Fruit fly (Drosophila melanogaster): Measurements from ENCODE around the gene trh.
A peak's percentile ranks its signal among the peaks of the same experiment; 100 is the strongest.

The trh gene

DNA sequence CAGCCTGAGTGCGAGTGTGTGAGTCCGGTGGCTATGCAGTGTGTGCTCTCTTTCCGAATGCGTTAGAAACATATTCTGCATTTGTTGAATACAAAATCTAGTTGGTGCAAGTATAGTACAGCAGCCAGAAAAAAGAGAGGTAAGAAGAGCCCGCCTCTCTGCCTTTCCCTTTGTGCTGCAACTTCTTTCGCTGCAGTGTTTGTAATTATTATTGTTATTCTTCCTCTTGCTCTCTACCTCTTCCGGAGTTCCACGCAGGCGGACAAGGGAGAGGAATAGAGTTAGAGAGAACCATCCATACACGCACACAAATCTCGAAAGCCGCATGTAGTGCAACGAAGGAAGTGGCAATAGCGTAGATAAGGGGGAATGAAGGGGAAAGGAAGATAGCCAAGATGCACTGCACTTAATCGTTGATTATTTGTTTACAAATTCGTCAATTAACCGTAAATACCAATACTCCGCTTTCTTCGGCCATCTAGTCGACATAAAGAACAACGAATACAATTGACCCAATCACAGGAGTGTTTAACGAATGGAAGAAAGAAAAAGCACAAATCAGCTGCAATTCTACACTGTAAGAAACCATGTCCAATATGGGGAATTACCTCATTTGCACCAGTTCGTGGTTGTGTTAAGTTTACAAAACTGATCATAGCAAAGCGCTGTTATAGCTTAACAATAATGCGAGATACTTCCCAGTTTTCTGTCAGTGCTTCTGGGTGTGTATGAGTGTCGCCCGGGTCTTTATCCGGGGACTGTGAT lies 44.6 kb downstream of the trh start (continued):
- TF ChIP-seq lbe (GFP tag; optimal IDR thresholded peaks at IDR 0.05), result peak; percentile 36
- peak; percentile 59; the same call in 1 of the 3 replicates for TF ChIP-seq ase (GFP tag; IDR thresholded peaks at IDR 0.05)
- no peak for TF ChIP-seq Hey (tag; optimal IDR thresholded peaks at IDR 0.05)
- no peak for TF ChIP-seq CG7987 (GFP tag; optimal IDR thresholded peaks at IDR 0.05)
- TF ChIP-seq bowl (GFP tag; IDR thresholded peaks at IDR 0.05), result no peak
- TF ChIP-seq pb (GFP tag; optimal IDR thresholded peaks at IDR 0.05), result peak; percentile 71
- TF ChIP-seq hb (GFP tag; IDR thresholded peaks at IDR 0.05; ENCODE audit: partially characterized antibody), result no peak
- no peak for TF ChIP-seq knrl (GFP tag; IDR thresholded peaks at IDR 0.05; ENCODE audit: partially characterized antibody)
- no peak for TF ChIP-seq gro (GFP tag; optimal IDR thresholded peaks at IDR 0.05)
- TF ChIP-seq CG9876 (GFP tag; optimal IDR thresholded peaks at IDR 0.05), result peak; percentile 46
- peak; percentile 53 for TF ChIP-seq nerfin-1 (tag; optimal IDR thresholded peaks at IDR 0.05)
- TF ChIP-seq Hmx (GFP tag; optimal IDR thresholded peaks at IDR 0.05), result no peak
- no peak for TF ChIP-seq CG13894 (tag; optimal IDR thresholded peaks at IDR 0.05)
- peak; percentile 79 for TF ChIP-seq phol (tag; optimal IDR thresholded peaks at IDR 0.05)
- TF ChIP-seq Elba2 (GFP tag; optimal IDR thresholded peaks at IDR 0.05), result peak; percentile 12
- TF ChIP-seq Xrp1 (GFP tag; IDR thresholded peaks at IDR 0.05), result peak; percentile 85
- no peak for TF ChIP-seq Dad (GFP tag; optimal IDR thresholded peaks at IDR 0.05)
- peak; percentile 68 for TF ChIP-seq stc (GFP tag; IDR thresholded peaks at IDR 0.05)
- peak; percentile 65 for TF ChIP-seq NC2β (GFP tag; optimal IDR thresholded peaks at IDR 0.05)
- TF ChIP-seq CG10267 (tag; optimal IDR thresholded peaks at IDR 0.05), result peak; percentile 67
- TF ChIP-seq CG9437 (GFP tag; optimal IDR thresholded peaks at IDR 0.05), result peak; percentile 40
- no peak for TF ChIP-seq pfk (GFP tag; optimal IDR thresholded peaks at IDR 0.05)
- TF ChIP-seq lab (GFP tag; optimal IDR thresholded peaks at IDR 0.05), result peak; percentile 66
- no peak for TF ChIP-seq CG6175 (GFP tag; IDR thresholded peaks at IDR 0.05)
- TF ChIP-seq CG10462 (GFP tag; optimal IDR thresholded peaks at IDR 0.05), result no peak
- no peak for TF ChIP-seq BtbVII (GFP tag; optimal IDR thresholded peaks at IDR 0.05)
- peak; percentile 62 for TF ChIP-seq NfI (GFP tag; optimal IDR thresholded peaks at IDR 0.05)
- TF ChIP-seq wor (GFP tag; IDR thresholded peaks at IDR 0.05), result peak; percentile 69
- peak; percentile 49 for TF ChIP-seq slp2 (GFP tag; optimal IDR thresholded peaks at IDR 0.05)
- peak; percentile 88 for TF ChIP-seq ara (GFP tag; IDR thresholded peaks at IDR 0.05)
- TF ChIP-seq ems (GFP tag; optimal IDR thresholded peaks at IDR 0.05), result peak; percentile 67
- peak; percentile 44 for TF ChIP-seq CG9817 (tag; optimal IDR thresholded peaks at IDR 0.05)
- TF ChIP-seq CG10366 (GFP tag; IDR thresholded peaks at IDR 0.05), result peak; percentile 74
- TF ChIP-seq Rx (GFP tag; IDR thresholded peaks at IDR 0.05), result peak; percentile 71
- TF ChIP-seq CG1529 (GFP tag; optimal IDR thresholded peaks at IDR 0.05), result peak; percentile 74
- no peak for TF ChIP-seq CG13296 (GFP tag; optimal IDR thresholded peaks at IDR 0.05)
- TF ChIP-seq sisA (GFP tag; IDR thresholded peaks at IDR 0.05), result peak; percentile 82
- TF ChIP-seq Trl (optimal IDR thresholded peaks at IDR 0.05), result peak; percentile 60 to 71
- TF ChIP-seq Trl (GFP tag; optimal IDR thresholded peaks at IDR 0.05), result peak; percentile 64
- TF ChIP-seq lmd (GFP tag; IDR thresholded peaks at IDR 0.05), result peak; percentile 69
- TF ChIP-seq CG15696 (tag; optimal IDR thresholded peaks at IDR 0.05), result peak; percentile 22
- TF ChIP-seq ssp (GFP tag; IDR thresholded peaks at IDR 0.05), result peak; percentile 65
- TF ChIP-seq Six4 (GFP tag; optimal IDR thresholded peaks at IDR 0.05), result peak; percentile 67
- TF ChIP-seq amos (GFP tag; IDR thresholded peaks at IDR 0.05; ENCODE audit: partially characterized antibody), result no peak
- TF ChIP-seq H2.0 (GFP tag; IDR thresholded peaks at IDR 0.05), result peak; percentile 48; the same call in 1 of the 2 replicates
- TF ChIP-seq CG8281 (tag; optimal IDR thresholded peaks at IDR 0.05), result no peak
- TF ChIP-seq ftz-f1 (GFP tag; optimal IDR thresholded peaks at IDR 0.05), result no peak
- TF ChIP-seq Atf3 (GFP tag; optimal IDR thresholded peaks at IDR 0.05), result peak; percentile 70
- no peak for TF ChIP-seq Vsx1 (GFP tag; optimal IDR thresholded peaks at IDR 0.05)
- no peak for TF ChIP-seq sna (GFP tag; IDR thresholded peaks at IDR 0.05; ENCODE audit: partially characterized antibody)
